Fruit fly (Drosophila melanogaster) whole organism, embryonic: ENCODE data around the gene CG2854.

ENCODE experiments used
- Adf1 ChIP-seq: fragments of 200-800 bp; sonication (Bioruptor generic); IDR thresholded peaks from 2 replicates; pipeline ENCODE4 v1.3.6; 2022; ENCODE audit warnings: missing biosample characterization, missing genetic modification characterization
- B-H2 ChIP-seq: fragments of 200-800 bp; sonication (Bioruptor generic); optimal IDR thresholded peaks from 2 replicates; lab custom pipeline; 2018; ENCODE audit warnings: missing biosample characterization, mild to moderate bottlenecking, missing genetic modification characterization
- CG11085 ChIP-seq: fragments of 200-800 bp; sonication (Bioruptor generic); IDR thresholded peaks from 2 replicates; pipeline ENCODE4 v1.3.6; 2022; ENCODE audit warnings: missing biosample characterization, missing genetic modification characterization
- CG11695 ChIP-seq: fragments of 200-800 bp; sonication (Bioruptor generic); IDR thresholded peaks from 3 replicates; pipeline ENCODE4 v1.3.6; 2022; ENCODE audit warnings: missing biosample characterization, missing genetic modification characterization
- CG11723 ChIP-seq: fragments of 200-800 bp; sonication (Bioruptor generic); optimal IDR thresholded peaks from 2 replicates; lab custom pipeline; 2017; ENCODE audit warnings: missing biosample characterization, mild to moderate bottlenecking, missing genetic modification characterization
- CG12155 ChIP-seq: fragments of 200-800 bp; sonication (Bioruptor generic); optimal IDR thresholded peaks from 3 replicates; lab custom pipeline; 2016; ENCODE audit warnings: missing biosample characterization, missing genetic modification characterization
- CG13296 ChIP-seq: fragments of 200-800 bp; sonication (Bioruptor generic); optimal IDR thresholded peaks from 3 replicates; lab custom pipeline; 2018; ENCODE audit warnings: missing biosample characterization, mild to moderate bottlenecking, missing genetic modification characterization
- CG1603 ChIP-seq: fragments of 200-800 bp; sonication (Bioruptor generic); optimal IDR thresholded peaks from 2 replicates; lab custom pipeline; 2019; ENCODE audit warnings: missing biosample characterization, mild to moderate bottlenecking, missing genetic modification characterization, moderate library complexity
- CG16863 ChIP-seq: fragments of 200-800 bp; sonication (Bioruptor generic); optimal IDR thresholded peaks from 3 replicates; lab custom pipeline; 2016; ENCODE audit warnings: missing biosample characterization, missing genetic modification characterization
- CG17568 ChIP-seq: fragments of 200-800 bp; sonication (Bioruptor generic); optimal IDR thresholded peaks from 2 replicates; lab custom pipeline; 2018; ENCODE audit warnings: missing biosample characterization, mild to moderate bottlenecking, missing genetic modification characterization, moderate library complexity
- CG32772 ChIP-seq: fragments of 200-800 bp; sonication (Bioruptor generic); IDR thresholded peaks from 2 replicates; pipeline ENCODE4 v1.3.6; 2022; ENCODE audit warnings: missing biosample characterization, missing genetic modification characterization
- CG42726 ChIP-seq: fragments of 200-800 bp; sonication (Bioruptor generic); IDR thresholded peaks from 2 replicates; pipeline ENCODE4 v1.3.6; 2022; ENCODE audit warnings: missing biosample characterization, missing genetic modification characterization; ENCODE audit not compliant: partially characterized antibody
- CG4854 ChIP-seq: fragments of 200-800 bp; sonication (Bioruptor generic); optimal IDR thresholded peaks from 2 replicates; lab custom pipeline; 2016; ENCODE audit warnings: missing biosample characterization, missing genetic modification characterization, inconsistent platforms
- CG7271 ChIP-seq: fragments of 200-800 bp; sonication (Bioruptor generic); optimal IDR thresholded peaks from 2 replicates; lab custom pipeline; 2018; ENCODE audit warnings: missing biosample characterization, mild to moderate bottlenecking, missing genetic modification characterization, moderate library complexity
- CG8478 ChIP-seq: fragments of >200 bp; optimal IDR thresholded peaks from 2 replicates; lab custom pipeline; 2018
- CG9797 ChIP-seq: fragments of 200-800 bp; sonication (Bioruptor generic); optimal IDR thresholded peaks from 3 replicates; lab custom pipeline; 2018; ENCODE audit warnings: missing biosample characterization, mild to moderate bottlenecking, missing genetic modification characterization
- CG9817 ChIP-seq: fragments of 200-800 bp; sonication (Bioruptor generic); optimal IDR thresholded peaks from 2 replicates; lab custom pipeline; 2018; ENCODE audit warnings: missing biosample characterization, mild to moderate bottlenecking, missing genetic modification characterization, moderate library complexity
- CG9876 ChIP-seq: fragments of 200-800 bp; sonication (Bioruptor generic); optimal IDR thresholded peaks from 2 replicates; lab custom pipeline; 2016; ENCODE audit warnings: missing biosample characterization, missing genetic modification characterization
- Dek ChIP-seq: fragments of 200-800 bp; sonication (Bioruptor generic); optimal IDR thresholded peaks from 3 replicates; lab custom pipeline; 2019; ENCODE audit warnings: missing biosample characterization, mild to moderate bottlenecking, missing genetic modification characterization, moderate library complexity
- HHEX ChIP-seq: fragments of 200-800 bp; sonication (Bioruptor generic); optimal IDR thresholded peaks from 3 replicates; lab custom pipeline; 2017; ENCODE audit warnings: missing biosample characterization, mild to moderate bottlenecking, missing genetic modification characterization, missing genetic modification reagents
- MTF-1 ChIP-seq: fragments of 200-800 bp; sonication (Bioruptor generic); optimal IDR thresholded peaks from 2 replicates; lab custom pipeline; 2018; ENCODE audit warnings: missing biosample characterization, mild to moderate bottlenecking, missing genetic modification characterization, borderline replicate concordance
- PHDP ChIP-seq: fragments of 200-800 bp; sonication (Bioruptor generic); optimal IDR thresholded peaks from 3 replicates; lab custom pipeline; 2018; ENCODE audit warnings: missing biosample characterization, mild to moderate bottlenecking, missing genetic modification characterization, moderate library complexity
- Rfx ChIP-seq: fragments of 200-800 bp; sonication (Bioruptor generic); IDR thresholded peaks from 2 replicates; pipeline ENCODE4 v1.3.6; 2022; ENCODE audit warnings: missing biosample characterization, missing genetic modification characterization
- Sry-δ ChIP-seq: fragments of 200-800 bp; sonication (Bioruptor generic); optimal IDR thresholded peaks from 2 replicates; lab custom pipeline; 2016; ENCODE audit warnings: missing biosample characterization, missing genetic modification characterization
- Usf ChIP-seq: fragments of 200-800 bp; sonication (Bioruptor generic); optimal IDR thresholded peaks from 2 replicates; lab custom pipeline; 2017; ENCODE audit warnings: missing genotype, missing biosample characterization, missing genetic modification characterization
- Vsx1 ChIP-seq: fragments of 200-800 bp; sonication (Bioruptor generic); optimal IDR thresholded peaks from 2 replicates; lab custom pipeline; 2017; ENCODE audit warnings: missing biosample characterization, mild to moderate bottlenecking, missing genetic modification characterization, missing genetic modification reagents
- ab ChIP-seq: fragments of 200-800 bp; sonication (Bioruptor generic); optimal IDR thresholded peaks from 2 replicates; lab custom pipeline; 2016; ENCODE audit warnings: missing biosample characterization, missing genetic modification characterization
- abd-A ChIP-seq: fragments of 200-800 bp; sonication (Bioruptor generic); optimal IDR thresholded peaks from 3 replicates; lab custom pipeline; 2019; ENCODE audit warnings: missing biosample characterization, mild to moderate bottlenecking, missing genetic modification characterization, moderate library complexity
- aop ChIP-seq: fragments of 200-800 bp; sonication (Bioruptor generic); IDR thresholded peaks from 2 replicates; pipeline ENCODE4 v1.3.6; 2022; ENCODE audit warnings: missing biosample characterization, missing genetic modification characterization
- ash1 ChIP-seq: fragments of 200-800 bp; sonication (Bioruptor generic); optimal IDR thresholded peaks from 2 replicates; lab custom pipeline; 2018; ENCODE audit warnings: missing biosample characterization, mild to moderate bottlenecking, missing genetic modification characterization
- chif ChIP-seq, 2 experiments: fragments of 200-800 bp; sonication (Bioruptor generic); optimal IDR thresholded peaks; 3 replicates each; lab custom pipeline; 2016; ENCODE audit warnings: missing biosample characterization in 2 of 2, missing genetic modification characterization in 2 of 2
- chm ChIP-seq: fragments of 200-800 bp; sonication (Bioruptor generic); IDR thresholded peaks from 2 replicates; pipeline ENCODE4 v1.3.6; 2022; ENCODE audit warnings: missing biosample characterization, missing genetic modification characterization
- ci ChIP-seq: fragments of 200-800 bp; sonication (Bioruptor generic); IDR thresholded peaks from 3 replicates; pipeline ENCODE4 v1.3.6; 2022; ENCODE audit warnings: missing biosample characterization, missing genetic modification characterization
- dmrt11E ChIP-seq: fragments of 200-800 bp; sonication (Bioruptor generic); optimal IDR thresholded peaks from 3 replicates; lab custom pipeline; 2018; ENCODE audit warnings: missing biosample characterization, mild to moderate bottlenecking, missing genetic modification characterization, moderate library complexity
- exex ChIP-seq: fragments of 200-800 bp; sonication (Bioruptor generic); optimal IDR thresholded peaks from 4 replicates; lab custom pipeline; 2018; ENCODE audit warnings: missing biosample characterization, mild to moderate bottlenecking, missing genetic modification characterization, moderate library complexity
- gcm ChIP-seq: fragments of 200-800 bp; sonication (Bioruptor generic); optimal IDR thresholded peaks from 2 replicates; lab custom pipeline; 2019; ENCODE audit warnings: missing biosample characterization, mild to moderate bottlenecking, missing genetic modification characterization, moderate library complexity
- ind ChIP-seq: fragments of 200-800 bp; sonication (Bioruptor generic); optimal IDR thresholded peaks from 3 replicates; lab custom pipeline; 2016; ENCODE audit warnings: missing biosample characterization, missing genetic modification characterization
- inv ChIP-seq: fragments of 200-800 bp; sonication (Bioruptor generic); IDR thresholded peaks from 2 replicates; pipeline ENCODE4 v1.3.6; 2022; ENCODE audit warnings: missing biosample characterization, missing genetic modification characterization; ENCODE audit not compliant: partially characterized antibody
- odd ChIP-seq: fragments of 200-800 bp; sonication (Bioruptor generic); optimal IDR thresholded peaks from 2 replicates; lab custom pipeline; 2017; ENCODE audit warnings: missing biosample characterization, mild to moderate bottlenecking, missing genetic modification characterization
- pnt ChIP-seq: fragments of 200-800 bp; sonication (Bioruptor generic); optimal IDR thresholded peaks from 3 replicates; lab custom pipeline; 2016; ENCODE audit warnings: missing biosample characterization, missing genetic modification characterization
- pum ChIP-seq: fragments of 200-800 bp; sonication (Bioruptor generic); optimal IDR thresholded peaks from 2 replicates; lab custom pipeline; 2016; ENCODE audit warnings: missing biosample characterization, missing genetic modification characterization
- pzg ChIP-seq: fragments of 200-800 bp; sonication (Bioruptor generic); optimal IDR thresholded peaks from 3 replicates; lab custom pipeline; 2018; ENCODE audit warnings: missing biosample characterization, mild to moderate bottlenecking, missing genetic modification characterization, moderate library complexity
- repo ChIP-seq: fragments of 200-800 bp; sonication (Bioruptor generic); optimal IDR thresholded peaks from 2 replicates; lab custom pipeline; 2016; ENCODE audit warnings: missing biosample characterization, missing genetic modification characterization
- stc ChIP-seq: fragments of 200-800 bp; sonication (Bioruptor generic); IDR thresholded peaks from 2 replicates; pipeline ENCODE4 v1.3.6; 2022; ENCODE audit warnings: missing biosample characterization, missing genetic modification characterization
- stwl ChIP-seq: fragments of 200-800 bp; sonication (Bioruptor generic); optimal IDR thresholded peaks from 3 replicates; lab custom pipeline; 2018; ENCODE audit warnings: missing biosample characterization, mild to moderate bottlenecking, missing genetic modification characterization, moderate library complexity
- tup ChIP-seq: fragments of 200-800 bp; sonication (Bioruptor generic); optimal IDR thresholded peaks from 2 replicates; lab custom pipeline; 2016; ENCODE audit warnings: missing biosample characterization, mild to moderate bottlenecking, missing genetic modification characterization, moderate library complexity
- unpg ChIP-seq: fragments of 200-800 bp; sonication (Bioruptor generic); optimal IDR thresholded peaks from 3 replicates; lab custom pipeline; 2018; ENCODE audit warnings: missing biosample characterization, mild to moderate bottlenecking, missing genetic modification characterization, moderate library complexity
- wdn ChIP-seq: fragments of 200-800 bp; sonication (Bioruptor generic); IDR thresholded peaks from 2 replicates; pipeline ENCODE4 v1.3.6; 2022; ENCODE audit warnings: missing biosample characterization, missing genetic modification characterization
- wek ChIP-seq: fragments of 200-800 bp; sonication (Bioruptor generic); optimal IDR thresholded peaks from 3 replicates; lab custom pipeline; 2018; ENCODE audit warnings: missing biosample characterization, mild to moderate bottlenecking, missing genetic modification characterization, moderate library complexity

The CG2854 gene

DNA sequence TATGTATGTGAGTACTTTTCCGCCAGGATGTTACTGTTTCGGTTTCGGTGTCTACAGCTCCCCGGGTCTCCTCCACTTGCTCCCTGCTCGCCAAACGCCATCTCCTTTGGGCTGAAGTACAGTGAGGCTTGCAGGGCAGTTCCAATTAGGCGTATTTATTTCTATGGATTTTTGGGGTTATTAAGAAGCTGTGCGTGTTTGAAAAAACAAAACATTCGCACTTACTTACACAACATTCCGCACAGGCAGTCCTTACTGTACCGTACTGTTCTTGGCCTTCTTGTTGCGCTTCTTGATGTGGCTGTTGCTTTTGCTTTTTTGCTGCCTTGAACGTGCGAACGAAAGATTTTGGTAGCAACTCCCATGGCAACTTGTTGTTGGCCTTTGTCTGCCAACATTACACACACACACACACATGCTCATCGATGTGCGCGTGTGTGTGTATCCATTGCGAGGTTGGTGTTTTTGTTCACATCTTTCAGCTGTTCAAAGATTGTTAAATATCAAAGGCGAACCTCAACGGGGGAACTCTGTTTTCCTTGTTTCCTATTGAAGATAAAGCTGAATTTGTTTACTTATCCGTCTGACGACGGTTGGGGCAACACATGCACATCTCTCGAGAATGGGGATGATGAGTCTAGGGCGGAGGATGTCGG, 4.9 kb upstream of the CG2854 start (continued):
- TF ChIP-seq CG42726 (GFP tag; lab: Robert Waterston, UW) (no peak), Dek (peak; percentile 8), B-H2 (GFP tag; lab: Kevin White, UChicago) (no peak), repo (GFP tag; lab: Kevin White, UChicago) (no peak), chif (GFP tag; optimal IDR thresholded peaks at IDR 0.05; lab: Kevin White, UChicago) (peak; percentile 29 to 48), Sry-δ (GFP tag; lab: Kevin White, UChicago) (peak; percentile 11), inv (no peak), CG8478 (lab: Kevin White, UChicago) (no peak), CG12155 (peak; percentile 56), Rfx (peak; percentile 56; the same call in 1 of the 2 replicates), ind (GFP tag; lab: Kevin White, UChicago) (peak; percentile 37), CG13296 (GFP tag; lab: Kevin White, UChicago) (no peak), aop (peak; percentile 32; the same call in 1 of the 2 replicates), pum (GFP tag; lab: Kevin White, UChicago) (no peak), CG9817 (tag; lab: Kevin White, UChicago) (peak; percentile 41), CG9876 (GFP tag; lab: Kevin White, UChicago) (peak; percentile 39), CG4854 (no peak), ash1 (no peak), dmrt11E (peak; percentile 54), stc (0 out of 2 replicates have a peak, but pooled peaks have one; percentile 36), CG11695 (peak; percentile 49; the same call in 1 of the 3 replicates), Vsx1 (no peak), odd (GFP tag; lab: Kevin White, UChicago) (no peak), MTF-1 (no peak), PHDP (tag; lab: Kevin White, UChicago) (peak; percentile 33), CG9797 (GFP tag; lab: Kevin White, UChicago) (no peak), exex (tag; lab: Kevin White, UChicago) (no peak), ci (peak; percentile 82), CG16863 (peak; percentile 47), CG7271 (tag; lab: Kevin White, UChicago) (no peak), HHEX (GFP tag; lab: Kevin White, UChicago) (peak; percentile 40), tup (GFP tag; lab: Kevin White, UChicago) (no peak), gcm (no peak), CG17568 (GFP tag; lab: Kevin White, UChicago) (no peak), stwl (tag; lab: Kevin White, UChicago) (no peak), CG32772 (GFP tag; lab: Robert Waterston, UW) (peak; percentile 72), CG11723 (GFP tag; lab: Kevin White, UChicago) (no peak), Usf (GFP tag; lab: Kevin White, UChicago) (no peak), CG11085 (no peak), unpg (GFP tag; lab: Kevin White, UChicago) (peak; percentile 47), CG1603 (peak; percentile 68), chm (peak; percentile 64; the same call in 1 of the 2 replicates), Adf1 (GFP tag; lab: Robert Waterston, UW) (peak; percentile 28; the same call in 1 of the 2 replicates), pnt (GFP tag; lab: Kevin White, UChicago) (peak; percentile 44), pzg (GFP tag; lab: Kevin White, UChicago) (no peak), wek (no peak), ab (GFP tag; lab: Kevin White, UChicago) (no peak), abd-A (tag; lab: Kevin White, UChicago) (no peak), wdn (0 out of 2 replicates have a peak, but pooled peaks have one; percentile 23)
